Fruit fly (Drosophila melanogaster): ENCODE data around the gene mtrm.

Gene mtrm

dm6 chr3L:8411439-8411897, 1.3 kb upstream of the mtrm start, which contains the start of gene Exo70 (continued):
- TF ChIP-seq CG12155 (GFP tag; optimal IDR thresholded peaks at IDR 0.05) = peak; percentile 11
- no peak for TF ChIP-seq CG1233 (GFP tag; optimal IDR thresholded peaks at IDR 0.05)
- TF ChIP-seq CG13287 (GFP tag; IDR thresholded peaks at IDR 0.05; ENCODE audit: partially characterized antibody) = peak; percentile 28; the same call in 1 of the 2 replicates
- no peak for TF ChIP-seq Meics (GFP tag; optimal IDR thresholded peaks at IDR 0.05)
- TF ChIP-seq mam (GFP tag; optimal IDR thresholded peaks at IDR 0.05) = peak; percentile 10
- TF ChIP-seq CG6854 (GFP tag; optimal IDR thresholded peaks at IDR 0.05) = no peak
- peak; percentile 13 for TF ChIP-seq Antp (GFP tag; optimal IDR thresholded peaks at IDR 0.05)
- peak; percentile 66 for TF ChIP-seq CG2116 (GFP tag; optimal IDR thresholded peaks at IDR 0.05)
- TF ChIP-seq CG8765 (GFP tag; IDR thresholded peaks at IDR 0.05) = no peak
- no peak for TF ChIP-seq trh (GFP tag; optimal IDR thresholded peaks at IDR 0.05)
- TF ChIP-seq Ets97D (GFP tag; optimal IDR thresholded peaks at IDR 0.05) = peak; percentile 51
- peak; percentile 24 for TF ChIP-seq hkb (optimal IDR thresholded peaks at IDR 0.05)
- TF ChIP-seq hkb (GFP tag; IDR thresholded peaks at IDR 0.05) = no peak
- TF ChIP-seq toy (GFP tag; IDR thresholded peaks at IDR 0.05) = no peak
- TF ChIP-seq Spps (tag; optimal IDR thresholded peaks at IDR 0.05) = no peak
- no peak for TF ChIP-seq Jarid2 (GFP tag; optimal IDR thresholded peaks at IDR 0.05)
- no peak for TF ChIP-seq Trl (optimal IDR thresholded peaks at IDR 0.05)
- no peak for TF ChIP-seq Trl (GFP tag; optimal IDR thresholded peaks at IDR 0.05)
- no peak for TF ChIP-seq CG17568 (GFP tag; optimal IDR thresholded peaks at IDR 0.05)
- TF ChIP-seq CG12391 (tag; optimal IDR thresholded peaks at IDR 0.05) = peak; percentile 41
- no peak for TF ChIP-seq dan (GFP tag; IDR thresholded peaks at IDR 0.05)
- TF ChIP-seq Sry-β (GFP tag; optimal IDR thresholded peaks at IDR 0.05) = peak; percentile 95
- no peak for TF ChIP-seq crol (GFP tag; IDR thresholded peaks at IDR 0.05)
- no peak for TF ChIP-seq CG6813 (GFP tag; optimal IDR thresholded peaks at IDR 0.05)
- TF ChIP-seq CG7786 (GFP tag; optimal IDR thresholded peaks at IDR 0.05) = no peak
- TF ChIP-seq Pdp1 (GFP tag; optimal IDR thresholded peaks at IDR 0.05) = no peak
- TF ChIP-seq Asciz (GFP tag; optimal IDR thresholded peaks at IDR 0.05) = no peak
- TF ChIP-seq sens-2 (GFP tag; IDR thresholded peaks at IDR 0.05) = no peak
- no peak for TF ChIP-seq Lpt (GFP tag; optimal IDR thresholded peaks at IDR 0.05)
- peak; percentile 85 for TF ChIP-seq row (GFP tag; IDR thresholded peaks at IDR 0.05)
- no peak for TF ChIP-seq klu (GFP tag; IDR thresholded peaks at IDR 0.05)
- peak; percentile 63 for TF ChIP-seq CG9797 (GFP tag; optimal IDR thresholded peaks at IDR 0.05)
- peak in 1 of 2 experiments; percentile 9 for TF ChIP-seq dpn (GFP tag; optimal IDR thresholded peaks at IDR 0.05)
- peak; percentile 54 for TF ChIP-seq CG12659 (GFP tag; optimal IDR thresholded peaks at IDR 0.05)
- TF ChIP-seq sd (tag; optimal IDR thresholded peaks at IDR 0.05) = peak; percentile 82
- TF ChIP-seq Hsf (GFP tag; optimal IDR thresholded peaks at IDR 0.05) = peak; percentile 28
- no peak for TF ChIP-seq esg (GFP tag; conservative IDR thresholded peaks at IDR 0.05)
- no peak for TF ChIP-seq Ptx1 (GFP tag; IDR thresholded peaks at IDR 0.05)
- TF ChIP-seq CG11456 (GFP tag; IDR thresholded peaks at IDR 0.05) = no peak
- TF ChIP-seq CG17361 (GFP tag; IDR thresholded peaks at IDR 0.05) = no peak
- peak; percentile 65 for TF ChIP-seq nmo (GFP tag; optimal IDR thresholded peaks at IDR 0.05)
- no peak for TF ChIP-seq CG13296 (GFP tag; optimal IDR thresholded peaks at IDR 0.05)
- TF ChIP-seq CG17186 (GFP tag; optimal IDR thresholded peaks at IDR 0.05) = peak; percentile 7
- TF ChIP-seq z (GFP tag; IDR thresholded peaks at IDR 0.05) = no peak
- TF ChIP-seq Opbp (GFP tag; IDR thresholded peaks at IDR 0.05; ENCODE audit: partially characterized antibody) = no peak; the same call in 2 of the 3 replicates
- TF ChIP-seq CG17612 (GFP tag; IDR thresholded peaks at IDR 0.05) = no peak
- TF ChIP-seq vnd (GFP tag; IDR thresholded peaks at IDR 0.05; ENCODE audit: partially characterized antibody) = no peak
- peak; percentile 4 for TF ChIP-seq CG9727 (GFP tag; optimal IDR thresholded peaks at IDR 0.05)
- TF ChIP-seq ab (GFP tag; optimal IDR thresholded peaks at IDR 0.05) = no peak
- no peak for TF ChIP-seq ato (GFP tag; IDR thresholded peaks at IDR 0.05; ENCODE audit: partially characterized antibody)
- no peak for TF ChIP-seq ro (GFP tag; IDR thresholded peaks at IDR 0.05)
- TF ChIP-seq hth (optimal IDR thresholded peaks at IDR 0.05) = no peak
